Fruit fly (Drosophila melanogaster) whole organism, adult: Measurements from ENCODE around the gene Srrm1.

Source experiments
- CG11617 ChIP-seq: fragments of 200-800 bp; sonication (Bioruptor generic); optimal IDR thresholded peaks from 2 replicates; lab custom pipeline; 2017; ENCODE audit warnings: mild to moderate bottlenecking, missing biosample characterization, missing genetic modification reagents, missing genetic modification characterization
- CG12768 ChIP-seq: fragments of 200-800 bp; sonication (Bioruptor generic); optimal IDR thresholded peaks from 2 replicates; lab custom pipeline; 2017; ENCODE audit warnings: missing biosample characterization, missing genetic modification characterization, mild to moderate bottlenecking, moderate library complexity, missing genetic modification reagents
- CG14711 ChIP-seq: fragments of 200-800 bp; sonication (Bioruptor generic); optimal IDR thresholded peaks from 2 replicates; lab custom pipeline; 2018; ENCODE audit warnings: missing biosample characterization, mild to moderate bottlenecking, missing genetic modification characterization, moderate library complexity
- CG1620 ChIP-seq: fragments of 200-800 bp; sonication (Bioruptor generic); optimal IDR thresholded peaks from 2 replicates; lab custom pipeline; 2016; ENCODE audit warnings: missing biosample characterization, missing genetic modification characterization
- CG33017 ChIP-seq: fragments of 200-800 bp; sonication (Bioruptor generic); optimal IDR thresholded peaks from 2 replicates; lab custom pipeline; 2018; ENCODE audit warnings: missing biosample characterization, mild to moderate bottlenecking, missing genetic modification characterization, moderate library complexity
- CG5204 ChIP-seq: fragments of 200-800 bp; sonication (Bioruptor generic); optimal IDR thresholded peaks from 2 replicates; lab custom pipeline; 2016; ENCODE audit warnings: missing biosample characterization, missing genetic modification characterization
- CG7045 ChIP-seq: fragments of 200-800 bp; sonication (Bioruptor generic); optimal IDR thresholded peaks from 2 replicates; lab custom pipeline; 2017; ENCODE audit warnings: missing biosample characterization, mild to moderate bottlenecking, missing genetic modification characterization
- CG7101 ChIP-seq: fragments of 200-800 bp; sonication (Bioruptor generic); optimal IDR thresholded peaks from 2 replicates; lab custom pipeline; 2018; ENCODE audit warnings: missing biosample characterization, mild to moderate bottlenecking, missing genetic modification characterization, moderate library complexity
- Clk ChIP-seq: fragments of 200-800 bp; sonication (Bioruptor generic); optimal IDR thresholded peaks from 2 replicates; lab custom pipeline; 2017; ENCODE audit warnings: missing biosample characterization, missing genetic modification characterization
- Crg-1 ChIP-seq: fragments of 200-800 bp; sonication (Bioruptor generic); optimal IDR thresholded peaks from 2 replicates; lab custom pipeline; 2016; ENCODE audit warnings: missing biosample characterization, missing genetic modification characterization
- Hr96 ChIP-seq: fragments of 200-800 bp; sonication (Bioruptor generic); optimal IDR thresholded peaks from 2 replicates; lab custom pipeline; 2016; ENCODE audit warnings: missing biosample characterization, missing genetic modification characterization
- Mnt ChIP-seq: fragments of 200-800 bp; sonication (Bioruptor generic); optimal IDR thresholded peaks from 2 replicates; lab custom pipeline; 2016; ENCODE audit warnings: missing biosample characterization, mild to moderate bottlenecking, missing genetic modification characterization
- bab1 ChIP-seq: fragments of 200-800 bp; sonication (Bioruptor generic); optimal IDR thresholded peaks from 3 replicates; lab custom pipeline; 2019; ENCODE audit warnings: missing biosample characterization, mild to moderate bottlenecking, missing genetic modification characterization, moderate library complexity
- cic ChIP-seq: fragments of 200-800 bp; sonication (Bioruptor generic); optimal IDR thresholded peaks from 2 replicates; lab custom pipeline; 2017; ENCODE audit warnings: missing biosample characterization, mild to moderate bottlenecking, missing genetic modification characterization, moderate library complexity
- cnc ChIP-seq, 2 experiments: fragments of >200 bp; optimal IDR thresholded peaks; 2 replicates each; lab custom pipeline; 2017
- kay ChIP-seq: fragments of 200-800 bp; sonication (Bioruptor generic); peaks from one replicate; lab custom pipeline; 2016; ENCODE audit warnings: missing biosample characterization, missing genetic modification characterization, borderline replicate concordance
- ovo ChIP-seq: fragments of 200-800 bp; sonication (Bioruptor generic); optimal IDR thresholded peaks from 2 replicates; lab custom pipeline; 2016; ENCODE audit warnings: missing biosample characterization, missing genetic modification characterization
- pad ChIP-seq: fragments of 200-800 bp; sonication (Bioruptor generic); optimal IDR thresholded peaks from 3 replicates; lab custom pipeline; 2017; ENCODE audit warnings: missing biosample characterization, missing genetic modification characterization, mild to moderate bottlenecking, moderate library complexity, missing genetic modification reagents
- tj ChIP-seq: fragments of 200-800 bp; sonication (Bioruptor generic); optimal IDR thresholded peaks from 3 replicates; lab custom pipeline; 2017; ENCODE audit warnings: missing biosample characterization, mild to moderate bottlenecking, missing genetic modification characterization, moderate library complexity
- toe ChIP-seq: fragments of 200-800 bp; sonication (Bioruptor generic); optimal IDR thresholded peaks from 2 replicates; lab custom pipeline; 2016; ENCODE audit warnings: missing biosample characterization, missing genetic modification characterization

The Srrm1 gene

DNA sequence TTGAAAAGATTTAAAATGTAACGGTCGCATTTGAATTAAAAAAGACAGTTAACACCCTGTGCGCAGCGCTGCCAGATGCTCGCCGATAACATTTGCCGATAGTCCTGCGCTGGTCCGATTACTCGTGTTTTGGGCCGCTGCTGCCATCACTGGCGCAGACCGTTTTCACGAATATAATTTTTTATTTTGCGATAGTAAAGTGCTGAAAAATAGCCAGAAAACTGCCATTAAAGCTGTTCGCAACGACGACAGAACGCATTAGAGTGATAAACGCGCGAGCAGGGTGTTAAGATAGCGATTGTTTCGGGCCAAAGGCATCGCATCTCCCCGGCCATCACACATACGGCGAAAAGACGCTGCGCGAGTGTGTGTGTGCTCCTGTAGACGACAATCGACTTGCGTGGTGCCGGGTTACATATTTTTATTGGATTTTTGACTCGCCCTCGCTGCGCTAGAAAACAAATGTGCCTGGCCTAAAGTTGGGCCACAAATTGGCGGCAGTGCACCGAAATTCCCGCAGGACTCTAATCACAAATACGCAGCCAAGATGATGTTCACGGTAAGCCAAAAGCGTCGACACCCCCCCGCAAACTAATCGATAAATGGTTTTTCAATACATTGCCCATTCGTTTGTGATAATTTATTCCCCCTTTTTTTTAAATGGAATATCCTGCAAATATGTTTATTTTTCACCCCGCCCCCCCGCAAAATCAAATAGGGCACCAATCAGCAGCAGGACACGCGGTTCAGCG lies at the start of gene Srrm1:
TSS of gene Srrm1 (plus strand) at position 116 of the 752 bp plus-strand sequence.
- TF ChIP-seq cic (GFP tag; lab: Kevin White, UChicago): no peak
- TF ChIP-seq CG1620: peak; percentile 55
- TF ChIP-seq CG7045 (GFP tag; lab: Kevin White, UChicago): no peak
- TF ChIP-seq CG5204: no peak
- peak; percentile 45 for TF ChIP-seq Hr96 (GFP tag; lab: Kevin White, UChicago)
- no peak for TF ChIP-seq CG14711 (tag; lab: Kevin White, UChicago)
- TF ChIP-seq Mnt: peak; percentile 24
- no peak for TF ChIP-seq pad (GFP tag; lab: Kevin White, UChicago)
- TF ChIP-seq CG12768 (GFP tag; lab: Kevin White, UChicago): no peak
- TF ChIP-seq CG33017 (tag; lab: Kevin White, UChicago): no peak
- TF ChIP-seq bab1 (GFP tag; lab: Kevin White, UChicago): peak; percentile 50
- TF ChIP-seq cnc (optimal IDR thresholded peaks at IDR 0.05; lab: Kevin White, UChicago): no peak
- no peak for TF ChIP-seq CG11617
- TF ChIP-seq kay: no peak
- no peak for TF ChIP-seq CG7101 (tag; lab: Kevin White, UChicago)
- TF ChIP-seq Clk: no peak
- peak; percentile 26 for TF ChIP-seq ovo
- peak; percentile 26 for TF ChIP-seq toe (GFP tag; lab: Kevin White, UChicago)
- TF ChIP-seq tj (GFP tag; lab: Kevin White, UChicago): no peak
- peak; percentile 26 for TF ChIP-seq Crg-1 (GFP tag; lab: Kevin White, UChicago)

DNA sequence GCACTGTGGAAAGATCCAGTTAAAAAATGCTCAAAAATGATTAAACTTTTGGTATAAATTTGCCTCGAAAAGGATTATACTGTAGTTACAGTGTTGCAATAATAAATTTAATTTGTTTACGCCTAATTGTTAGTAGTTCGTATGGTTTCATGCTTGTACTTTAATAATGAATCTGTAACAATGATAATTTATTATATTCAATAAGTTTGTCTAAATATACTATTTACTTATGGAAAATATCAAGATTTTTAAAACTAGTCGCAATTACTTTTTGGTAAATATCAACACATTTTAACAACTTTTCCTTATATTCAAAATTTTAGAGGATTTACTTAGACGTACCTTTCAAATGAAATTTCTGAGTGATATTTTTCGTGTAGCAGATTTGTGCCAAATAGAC lies 41.8 kb upstream of the Srrm1 start, which contains the start of gene CG11262:
TSS of gene CG11262 (plus strand) at position 301 of the 400 bp plus-strand sequence.
- no peak for TF ChIP-seq pad (GFP tag; lab: Kevin White, UChicago)
- TF ChIP-seq toe (GFP tag; lab: Kevin White, UChicago): no peak
- TF ChIP-seq CG33017 (tag; lab: Kevin White, UChicago): no peak
- TF ChIP-seq bab1 (GFP tag; lab: Kevin White, UChicago): no peak
- TF ChIP-seq cic (GFP tag; lab: Kevin White, UChicago): no peak
- no peak for TF ChIP-seq Hr96 (GFP tag; lab: Kevin White, UChicago)
- TF ChIP-seq CG7101 (tag; lab: Kevin White, UChicago): no peak

DNA sequence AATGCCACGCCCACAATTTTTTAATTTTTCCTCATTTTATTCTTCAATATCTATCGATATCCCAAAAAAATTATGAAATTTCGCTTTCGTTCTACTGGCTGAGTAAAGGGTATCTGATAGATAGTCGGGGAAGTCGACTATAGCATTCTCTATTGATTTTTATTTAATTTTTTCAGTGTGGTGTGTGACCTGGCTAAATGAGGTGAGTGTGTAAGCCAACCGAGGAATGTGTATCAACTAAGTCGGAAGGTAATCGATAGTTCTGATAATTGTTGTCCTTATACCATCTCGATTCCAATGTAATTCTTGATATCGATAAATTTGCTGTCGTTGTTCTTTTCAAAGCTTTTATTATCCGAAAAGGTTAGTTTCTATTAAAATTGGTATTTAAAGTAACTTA lies 30.1 kb upstream of the Srrm1 start, which contains the start of gene CG11263:
TSS of gene CG11263 (plus strand) at position 328 of the 400 bp plus-strand sequence.
- TF ChIP-seq CG11617: no peak
- no peak for TF ChIP-seq CG5204
- no peak for TF ChIP-seq Crg-1 (GFP tag; lab: Kevin White, UChicago)
- no peak for TF ChIP-seq toe (GFP tag; lab: Kevin White, UChicago)
- TF ChIP-seq CG7101 (tag; lab: Kevin White, UChicago): peak; percentile 3
- TF ChIP-seq bab1 (GFP tag; lab: Kevin White, UChicago): no peak

DNA sequence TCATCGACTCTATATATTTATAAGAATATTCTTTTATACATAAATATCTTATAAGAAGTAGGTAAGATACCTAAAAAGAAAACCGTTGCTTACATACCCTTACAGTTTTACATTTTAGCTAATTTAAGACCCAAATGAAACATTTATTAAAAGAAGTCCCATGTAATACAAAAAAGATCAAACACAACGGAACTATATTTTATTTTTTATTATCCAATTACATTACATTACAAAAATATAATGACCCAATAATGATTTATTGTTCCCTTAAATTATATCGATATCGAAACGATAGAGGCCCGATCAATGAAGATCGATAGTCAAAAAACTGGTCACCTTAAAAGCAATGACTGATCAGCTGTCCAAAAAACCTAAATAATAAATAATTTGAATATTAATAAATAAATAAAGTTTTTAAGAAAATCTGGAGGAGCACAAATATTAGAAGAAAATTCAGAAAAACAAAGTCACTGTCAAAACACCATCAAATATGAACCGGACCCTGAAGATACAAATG lies 28.6 kb upstream of the Srrm1 start:
- peak; percentile 55 for TF ChIP-seq kay
- TF ChIP-seq CG14711 (tag; lab: Kevin White, UChicago): peak; percentile 40
- TF ChIP-seq cnc (optimal IDR thresholded peaks at IDR 0.05; lab: Kevin White, UChicago): no peak
- TF ChIP-seq bab1 (GFP tag; lab: Kevin White, UChicago): peak; percentile 34

- TF ChIP-seq Crg-1 (GFP tag; lab: Kevin White, UChicago) (no peak), CG7045 (GFP tag; lab: Kevin White, UChicago) (no peak), CG14711 (tag; lab: Kevin White, UChicago) (no peak), tj (GFP tag; lab: Kevin White, UChicago) (no peak), CG7101 (tag; lab: Kevin White, UChicago) (peak; percentile 11), cnc (optimal IDR thresholded peaks at IDR 0.05; lab: Kevin White, UChicago) (no peak), CG12768 (GFP tag; lab: Kevin White, UChicago) (no peak), Hr96 (GFP tag; lab: Kevin White, UChicago) (no peak), cic (GFP tag; lab: Kevin White, UChicago) (no peak), CG33017 (tag; lab: Kevin White, UChicago) (no peak), bab1 (GFP tag; lab: Kevin White, UChicago) (peak; percentile 8), kay (peak; percentile 16), CG11617 (no peak), CG5204 (no peak), toe (GFP tag; lab: Kevin White, UChicago) (no peak), CG1620 (no peak), pad (GFP tag; lab: Kevin White, UChicago) (no peak)
Measured at dm6 chr3L:13011511-13011910, 25.1 kb upstream of the Srrm1 start, which contains the start of gene Cul6. TSS of gene Cul6 (minus strand) at chr3L:13011685.

dm6 chr3L:13014693-13015092 lies 21.9 kb upstream of the Srrm1 start:
- TF ChIP-seq CG7045 (GFP tag; lab: Kevin White, UChicago) (no peak), ovo (no peak), CG11617 (no peak), Mnt (no peak), CG14711 (tag; lab: Kevin White, UChicago) (no peak), CG5204 (no peak), cnc (optimal IDR thresholded peaks at IDR 0.05; lab: Kevin White, UChicago) (no peak), CG7101 (tag; lab: Kevin White, UChicago) (no peak), CG33017 (tag; lab: Kevin White, UChicago) (no peak), Hr96 (GFP tag; lab: Kevin White, UChicago) (no peak), toe (GFP tag; lab: Kevin White, UChicago) (no peak), cic (GFP tag; lab: Kevin White, UChicago) (no peak), pad (GFP tag; lab: Kevin White, UChicago) (no peak), tj (GFP tag; lab: Kevin White, UChicago) (no peak), Crg-1 (GFP tag; lab: Kevin White, UChicago) (no peak), CG12768 (GFP tag; lab: Kevin White, UChicago) (no peak)
